Fruit fly (Drosophila melanogaster): ENCODE data around the gene CG7857.

Gene CG7857

DNA sequence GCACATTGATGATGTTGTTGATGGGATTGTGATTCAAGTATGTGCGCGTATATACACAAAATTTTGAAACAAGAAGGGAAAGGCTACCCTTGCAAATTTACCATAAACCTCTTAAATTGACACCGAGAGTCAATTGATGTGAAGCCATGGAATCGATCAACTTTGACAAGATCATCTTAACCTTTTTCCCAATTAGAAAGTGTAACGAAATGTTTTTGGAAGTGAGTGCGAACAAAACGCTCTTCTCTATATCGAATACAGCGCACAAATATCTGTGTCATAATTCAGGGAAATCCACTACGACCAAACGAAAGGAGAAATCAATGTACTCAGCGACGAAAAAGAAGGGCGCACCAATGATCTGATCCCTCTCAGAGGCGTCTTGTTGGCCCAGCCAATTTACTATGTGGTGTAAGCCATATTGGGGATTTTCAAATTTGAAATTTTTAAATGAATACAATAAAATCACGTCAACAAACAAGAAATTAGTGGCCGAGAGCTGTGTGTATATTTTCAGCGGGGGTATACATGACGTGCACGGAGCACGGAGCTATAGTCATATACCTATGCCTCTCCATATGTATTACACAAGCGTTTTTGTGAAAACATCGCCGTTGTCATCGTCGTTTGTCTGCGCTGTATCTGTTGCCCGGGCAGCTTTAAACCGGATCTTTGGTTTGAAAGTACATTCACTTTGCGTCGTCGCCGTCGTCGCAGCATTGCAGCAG lies 28.9 kb upstream of the CG7857 start (continued):
- TF ChIP-seq CG3163 (GFP tag; optimal IDR thresholded peaks at IDR 0.05) (peak; percentile 16), Dip3 (GFP tag; optimal IDR thresholded peaks at IDR 0.05) (peak; percentile 32), CG8089 (GFP tag; optimal IDR thresholded peaks at IDR 0.05) (peak; percentile 10), pnt (GFP tag; optimal IDR thresholded peaks at IDR 0.05) (peak; percentile 12), CG9817 (tag; optimal IDR thresholded peaks at IDR 0.05) (peak; percentile 28), CG8359 (GFP tag; optimal IDR thresholded peaks at IDR 0.05; ENCODE audit: borderline replicate concordance) (no peak), zfh2 (GFP tag; optimal IDR thresholded peaks at IDR 0.05) (peak; percentile 50), schlank (tag; optimal IDR thresholded peaks at IDR 0.05) (no peak), CG15696 (tag; optimal IDR thresholded peaks at IDR 0.05) (peak; percentile 18), CG13775 (GFP tag; optimal IDR thresholded peaks at IDR 0.05) (no peak), ase (GFP tag; IDR thresholded peaks at IDR 0.05) (no peak), chn (GFP tag; optimal IDR thresholded peaks at IDR 0.05) (no peak), Pdp1 (GFP tag; optimal IDR thresholded peaks at IDR 0.05) (peak; percentile 41 to 79), CG13624 (GFP tag; optimal IDR thresholded peaks at IDR 0.05) (peak; percentile 1), kay (GFP tag; optimal IDR thresholded peaks at IDR 0.05) (no peak), ro (GFP tag; IDR thresholded peaks at IDR 0.05) (no peak), Adf1 (GFP tag; IDR thresholded peaks at IDR 0.05) (no peak), p53 (GFP tag; optimal IDR thresholded peaks at IDR 0.05) (no peak), E2f2 (GFP tag; IDR thresholded peaks at IDR 0.05) (no peak), gce (GFP tag; IDR thresholded peaks at IDR 0.05) (peak; percentile 8; the same call in 1 of the 3 replicates), Ada2b (GFP tag; IDR thresholded peaks at IDR 0.05) (peak; percentile 33; the same call in 1 of the 2 replicates), run (tag; optimal IDR thresholded peaks at IDR 0.05) (no peak), gsb-n (tag; optimal IDR thresholded peaks at IDR 0.05) (peak; percentile 59), CG17328 (GFP tag; IDR thresholded peaks at IDR 0.05) (peak; percentile 20; the same call in 1 of the 2 replicates), CG1233 (GFP tag; optimal IDR thresholded peaks at IDR 0.05) (no peak), so (GFP tag; IDR thresholded peaks at IDR 0.05) (peak; percentile 71; the same call in 2 of the 3 replicates), CG8944 (GFP tag; optimal IDR thresholded peaks at IDR 0.05) (peak; percentile 40), Bgb (GFP tag; IDR thresholded peaks at IDR 0.05; ENCODE audit: partially characterized antibody) (no peak), crp (GFP tag; optimal IDR thresholded peaks at IDR 0.05) (no peak), CG1792 (GFP tag; optimal IDR thresholded peaks at IDR 0.05) (peak; percentile 29), maf-S (GFP tag; optimal IDR thresholded peaks at IDR 0.05) (no peak), Gsc (GFP tag; IDR thresholded peaks at IDR 0.05) (no peak), CG7963 (GFP tag; IDR thresholded peaks at IDR 0.05; ENCODE audit: partially characterized antibody) (no peak), CG12236 (GFP tag; optimal IDR thresholded peaks at IDR 0.05) (peak; percentile 35), CG15514 (GFP tag; optimal IDR thresholded peaks at IDR 0.05) (no peak), CG32532 (GFP tag; IDR thresholded peaks at IDR 0.05) (no peak; the same call in 1 of the 2 replicates), H15 (GFP tag; IDR thresholded peaks at IDR 0.05) (no peak), CHES-1-like (GFP tag; optimal IDR thresholded peaks at IDR 0.05) (no peak), pros (GFP tag; optimal IDR thresholded peaks at IDR 0.05) (peak; percentile 69), btn (GFP tag; optimal IDR thresholded peaks at IDR 0.05) (peak; percentile 37), zf30C (GFP tag; optimal IDR thresholded peaks at IDR 0.05) (no peak), Ssrp (tag; optimal IDR thresholded peaks at IDR 0.05) (peak; percentile 40), ATbp (GFP tag; optimal IDR thresholded peaks at IDR 0.05) (peak; percentile 36), Side (GFP tag; optimal IDR thresholded peaks at IDR 0.05) (peak; percentile 47), CG8290 (GFP tag; optimal IDR thresholded peaks at IDR 0.05) (no peak), CG8290 (tag; optimal IDR thresholded peaks at IDR 0.05) (peak in 1 of 2 experiments; percentile 40), CG10462 (GFP tag; optimal IDR thresholded peaks at IDR 0.05) (no peak), CG11695 (GFP tag; IDR thresholded peaks at IDR 0.05) (no peak), CG15269 (tag; optimal IDR thresholded peaks at IDR 0.05) (peak; percentile 28), tap (tag; optimal IDR thresholded peaks at IDR 0.05) (peak; percentile 43)
